Fruit fly (Drosophila melanogaster) whole organism, embryonic: Measurements from ENCODE around the gene CG4374.
A peak's percentile ranks its signal among the peaks of the same experiment; 100 is the strongest.

Experiments
- Ada2b ChIP-seq: fragments of 200-800 bp; sonication (Bioruptor generic); IDR thresholded peaks from 2 replicates; pipeline ENCODE4 v1.3.6; 2022; ENCODE audit warnings: missing biosample characterization, missing genetic modification characterization
- Bdp1 ChIP-seq: fragments of 200-800 bp; sonication (Bioruptor generic); optimal IDR thresholded peaks from 3 replicates; lab custom pipeline; 2016; ENCODE audit warnings: missing biosample characterization, missing genetic modification characterization
- CG10462 ChIP-seq: fragments of 200-800 bp; sonication (Bioruptor generic); optimal IDR thresholded peaks from 2 replicates; lab custom pipeline; 2016; ENCODE audit warnings: missing biosample characterization, missing genetic modification characterization
- CG10543 ChIP-seq: fragments of 200-800 bp; sonication (Bioruptor generic); optimal IDR thresholded peaks from 3 replicates; lab custom pipeline; 2017; ENCODE audit warnings: missing biosample characterization, mild to moderate bottlenecking, missing genetic modification characterization, moderate library complexity
- CG11504 ChIP-seq: fragments of 200-800 bp; sonication (Bioruptor generic); optimal IDR thresholded peaks from 3 replicates; lab custom pipeline; 2019; ENCODE audit warnings: missing biosample characterization, mild to moderate bottlenecking, missing genetic modification characterization, moderate library complexity
- CG1233 ChIP-seq: fragments of 200-800 bp; sonication (Bioruptor generic); optimal IDR thresholded peaks from 4 replicates; lab custom pipeline; 2018; ENCODE audit warnings: missing biosample characterization, mild to moderate bottlenecking, missing genetic modification characterization
- CG13624 ChIP-seq: fragments of 200-800 bp; sonication (Bioruptor generic); optimal IDR thresholded peaks from 2 replicates; lab custom pipeline; 2016; ENCODE audit warnings: missing biosample characterization, missing genetic modification characterization
- CG14710 ChIP-seq: fragments of 200-800 bp; sonication (Bioruptor generic); optimal IDR thresholded peaks from 3 replicates; lab custom pipeline; 2019; ENCODE audit warnings: missing biosample characterization, mild to moderate bottlenecking, missing genetic modification characterization, moderate library complexity
- CG15011 ChIP-seq: fragments of 200-800 bp; sonication (Bioruptor generic); optimal IDR thresholded peaks from 3 replicates; lab custom pipeline; 2018; ENCODE audit warnings: missing biosample characterization, mild to moderate bottlenecking, missing genetic modification characterization
- CG15601 ChIP-seq: fragments of 200-800 bp; sonication (Bioruptor generic); optimal IDR thresholded peaks from 3 replicates; lab custom pipeline; 2019; ENCODE audit warnings: missing biosample characterization, mild to moderate bottlenecking, missing genetic modification characterization, moderate library complexity
- CG17568 ChIP-seq: fragments of 200-800 bp; sonication (Bioruptor generic); optimal IDR thresholded peaks from 2 replicates; lab custom pipeline; 2018; ENCODE audit warnings: missing biosample characterization, mild to moderate bottlenecking, missing genetic modification characterization, moderate library complexity
- CG18619 ChIP-seq: fragments of 200-800 bp; sonication (Bioruptor generic); optimal IDR thresholded peaks from 3 replicates; lab custom pipeline; 2017; ENCODE audit warnings: missing biosample characterization, mild to moderate bottlenecking, missing genetic modification characterization
- CG3281 ChIP-seq: fragments of 200-800 bp; sonication (Bioruptor generic); optimal IDR thresholded peaks from 3 replicates; lab custom pipeline; 2017; ENCODE audit warnings: missing biosample characterization, mild to moderate bottlenecking, missing genetic modification characterization
- CG34376 ChIP-seq: fragments of 200-800 bp; sonication (Bioruptor generic); optimal IDR thresholded peaks from 2 replicates; lab custom pipeline; 2018; ENCODE audit warnings: missing biosample characterization, mild to moderate bottlenecking, missing genetic modification characterization
- CG3995 ChIP-seq: fragments of 200-800 bp; sonication (Bioruptor generic); optimal IDR thresholded peaks from 3 replicates; lab custom pipeline; 2016; ENCODE audit warnings: missing biosample characterization, missing genetic modification characterization
- CG42726 ChIP-seq: fragments of 200-800 bp; sonication (Bioruptor generic); IDR thresholded peaks from 2 replicates; pipeline ENCODE4 v1.3.6; 2022; ENCODE audit warnings: missing biosample characterization, missing genetic modification characterization; ENCODE audit not compliant: partially characterized antibody
- CG7271 ChIP-seq: fragments of 200-800 bp; sonication (Bioruptor generic); optimal IDR thresholded peaks from 2 replicates; lab custom pipeline; 2018; ENCODE audit warnings: missing biosample characterization, mild to moderate bottlenecking, missing genetic modification characterization, moderate library complexity
- CG7357 ChIP-seq: fragments of 200-800 bp; sonication (Bioruptor generic); IDR thresholded peaks from 3 replicates; pipeline ENCODE4 v1.3.6; 2022; ENCODE audit warnings: missing biosample characterization, missing genetic modification characterization
- CG8944 ChIP-seq: fragments of 200-800 bp; sonication (Bioruptor generic); optimal IDR thresholded peaks from 3 replicates; lab custom pipeline; 2016; ENCODE audit warnings: missing biosample characterization, missing genetic modification characterization
- CHES-1-like ChIP-seq: fragments of 200-800 bp; sonication (Bioruptor generic); optimal IDR thresholded peaks from 2 replicates; lab custom pipeline; 2016; ENCODE audit warnings: missing biosample characterization, missing genetic modification characterization
- CoRest ChIP-seq: fragments of 200-800 bp; sonication (Bioruptor generic); optimal IDR thresholded peaks from 3 replicates; lab custom pipeline; 2018; ENCODE audit warnings: missing biosample characterization, mild to moderate bottlenecking, missing genetic modification characterization, moderate library complexity
- CrebB ChIP-seq: fragments of 200-800 bp; sonication (Bioruptor generic); optimal IDR thresholded peaks from 3 replicates; lab custom pipeline; 2018; ENCODE audit warnings: missing biosample characterization, mild to moderate bottlenecking, missing genetic modification characterization
- D19A ChIP-seq: fragments of 200-800 bp; optimal IDR thresholded peaks from 3 replicates; lab custom pipeline; 2019; ENCODE audit warnings: missing biosample characterization, mild to moderate bottlenecking, missing genetic modification characterization, moderate library complexity
- Drgx ChIP-seq: fragments of 200-800 bp; sonication (Bioruptor generic); IDR thresholded peaks from 2 replicates; pipeline ENCODE4 v1.3.6; 2022; ENCODE audit warnings: missing biosample characterization, missing genetic modification characterization
- Gug ChIP-seq: fragments of 200-800 bp; sonication (Bioruptor generic); IDR thresholded peaks from 4 replicates; pipeline ENCODE4 v1.3.6; 2022; ENCODE audit warnings: missing biosample characterization, missing genetic modification characterization
- Hsf ChIP-seq: fragments of 200-800 bp; sonication (Bioruptor generic); optimal IDR thresholded peaks from 3 replicates; lab custom pipeline; 2016; ENCODE audit warnings: missing biosample characterization, missing genetic modification characterization
- Meics ChIP-seq: fragments of 200-800 bp; sonication (Bioruptor generic); optimal IDR thresholded peaks from 2 replicates; lab custom pipeline; 2017; ENCODE audit warnings: missing biosample characterization, mild to moderate bottlenecking, missing genetic modification characterization
- NC2α ChIP-seq: fragments of 200-800 bp; sonication (Bioruptor generic); optimal IDR thresholded peaks from 2 replicates; lab custom pipeline; 2016; ENCODE audit warnings: missing biosample characterization, missing genetic modification characterization
- Oli ChIP-seq: fragments of 200-800 bp; sonication (Bioruptor generic); optimal IDR thresholded peaks from 2 replicates; lab custom pipeline; 2018; ENCODE audit warnings: missing biosample characterization, mild to moderate bottlenecking, missing genetic modification characterization, moderate library complexity
- Sox100B ChIP-seq: fragments of 200-800 bp; sonication (Bioruptor generic); optimal IDR thresholded peaks from 3 replicates; lab custom pipeline; 2018; ENCODE audit warnings: missing biosample characterization, mild to moderate bottlenecking, missing genetic modification characterization
- Sry-δ ChIP-seq: fragments of 200-800 bp; sonication (Bioruptor generic); optimal IDR thresholded peaks from 2 replicates; lab custom pipeline; 2016; ENCODE audit warnings: missing biosample characterization, missing genetic modification characterization
- ase ChIP-seq: fragments of 200-800 bp; sonication (Bioruptor generic); IDR thresholded peaks from 3 replicates; pipeline ENCODE4 v1.3.6; 2022; ENCODE audit warnings: missing biosample characterization, missing genetic modification characterization
- bigmax ChIP-seq: fragments of 200-800 bp; sonication (Bioruptor generic); optimal IDR thresholded peaks from 2 replicates; lab custom pipeline; 2018; ENCODE audit warnings: missing biosample characterization, mild to moderate bottlenecking, missing genetic modification characterization
- bowl ChIP-seq: fragments of 200-800 bp; sonication (Bioruptor generic); IDR thresholded peaks from 2 replicates; pipeline ENCODE4 v1.3.6; 2022; ENCODE audit warnings: missing biosample characterization, missing genetic modification characterization
- cato ChIP-seq: fragments of 200-800 bp; sonication (Bioruptor generic); optimal IDR thresholded peaks from 2 replicates; lab custom pipeline; 2016; ENCODE audit warnings: missing biosample characterization, missing genetic modification characterization, borderline replicate concordance
- croc ChIP-seq: fragments of 200-800 bp; sonication (Bioruptor generic); conservative IDR thresholded peaks from 3 replicates; pipeline ENCODE4 v1.3.6; 2022; ENCODE audit warnings: missing biosample characterization, missing genetic modification characterization
- fru ChIP-seq: fragments of >200 bp; optimal IDR thresholded peaks from 2 replicates; lab custom pipeline; 2017
- gce ChIP-seq: fragments of 200-800 bp; sonication (Bioruptor generic); IDR thresholded peaks from 3 replicates; pipeline ENCODE4 v1.3.6; 2022; ENCODE audit warnings: missing biosample characterization, missing genetic modification characterization
- gem ChIP-seq: fragments of 200-800 bp; sonication (Bioruptor generic); optimal IDR thresholded peaks from 2 replicates; lab custom pipeline; 2019; ENCODE audit warnings: missing biosample characterization, mild to moderate bottlenecking, missing genetic modification characterization, moderate library complexity
- hbn ChIP-seq: fragments of 200-800 bp; sonication (Bioruptor generic); IDR thresholded peaks from 2 replicates; pipeline ENCODE4 v1.3.6; 2022; ENCODE audit warnings: missing biosample characterization, missing genetic modification characterization; ENCODE audit not compliant: partially characterized antibody
- klu ChIP-seq: fragments of 200-800 bp; sonication (Bioruptor generic); IDR thresholded peaks from 2 replicates; pipeline ENCODE4 v1.3.6; 2022; ENCODE audit warnings: missing biosample characterization, missing genetic modification characterization
- lov ChIP-seq, 2 experiments: fragments of 200-800 bp in 1 of 2; fragments of >200 bp in 1 of 2; sonication (Bioruptor generic) in 1 of 2; IDR thresholded peaks in 1 of 2; optimal IDR thresholded peaks in 1 of 2; 2 replicates in 1 of 2; 3 replicates in 1 of 2; pipeline versions ENCODE4 v1.3.6 to Lab custom; 2017 to 2022; ENCODE audit warnings: missing biosample characterization in 1 of 2, missing genetic modification characterization in 1 of 2
- pb ChIP-seq: fragments of 200-800 bp; sonication (Bioruptor generic); optimal IDR thresholded peaks from 3 replicates; lab custom pipeline; 2016; ENCODE audit warnings: missing biosample characterization, missing genetic modification characterization
- pros ChIP-seq: fragments of 200-800 bp; sonication (Bioruptor generic); optimal IDR thresholded peaks from 3 replicates; lab custom pipeline; 2019; ENCODE audit warnings: missing biosample characterization, mild to moderate bottlenecking, missing genetic modification characterization, moderate library complexity
- pzg ChIP-seq: fragments of 200-800 bp; sonication (Bioruptor generic); optimal IDR thresholded peaks from 3 replicates; lab custom pipeline; 2018; ENCODE audit warnings: missing biosample characterization, mild to moderate bottlenecking, missing genetic modification characterization, moderate library complexity
- slp2 ChIP-seq: fragments of 200-800 bp; sonication (Bioruptor generic); optimal IDR thresholded peaks from 2 replicates; lab custom pipeline; 2016; ENCODE audit warnings: missing biosample characterization, missing genetic modification characterization
- sna ChIP-seq: fragments of 200-800 bp; sonication (Bioruptor generic); IDR thresholded peaks from 2 replicates; pipeline ENCODE4 v1.3.6; 2022; ENCODE audit warnings: missing biosample characterization, missing genetic modification characterization; ENCODE audit not compliant: partially characterized antibody
- so ChIP-seq: fragments of 200-800 bp; sonication (Bioruptor generic); IDR thresholded peaks from 3 replicates; pipeline ENCODE4 v1.3.6; 2022; ENCODE audit warnings: missing biosample characterization, missing genetic modification characterization
- sqz ChIP-seq: fragments of 200-800 bp; sonication (Bioruptor generic); optimal IDR thresholded peaks from 3 replicates; lab custom pipeline; 2018; ENCODE audit warnings: missing biosample characterization, mild to moderate bottlenecking, missing genetic modification characterization
- ssp ChIP-seq: fragments of 200-800 bp; sonication (Bioruptor generic); IDR thresholded peaks from 2 replicates; pipeline ENCODE4 v1.3.6; 2022; ENCODE audit warnings: missing biosample characterization, missing genetic modification characterization
- zf30C ChIP-seq: fragments of 200-800 bp; sonication (Bioruptor generic); optimal IDR thresholded peaks from 3 replicates; lab custom pipeline; 2018; ENCODE audit warnings: missing biosample characterization, mild to moderate bottlenecking, missing genetic modification characterization
- zfh2 ChIP-seq: fragments of 200-800 bp; sonication (Bioruptor generic); optimal IDR thresholded peaks from 2 replicates; lab custom pipeline; 2016; ENCODE audit warnings: missing biosample characterization, missing genetic modification characterization

The CG4374 gene

dm6 chr3R:23365028-23365427 is 107.0 kb downstream of the CG4374 start (continued):
- TF ChIP-seq CG3995 (GFP tag; lab: Kevin White, UChicago) (no peak), croc (GFP tag; lab: Robert Waterston, UW) (no peak), fru (lab: Kevin White, UChicago) (no peak), cato (no peak), CG10462 (GFP tag; lab: Kevin White, UChicago) (no peak), CG34376 (no peak), CG7271 (tag; lab: Kevin White, UChicago) (no peak), CG10543 (no peak), Drgx (GFP tag; lab: Robert Waterston, UW) (peak; percentile 40; the same call in 1 of the 2 replicates), Sry-δ (GFP tag; lab: Kevin White, UChicago) (no peak), Bdp1 (GFP tag; lab: Kevin White, UChicago) (no peak), CG18619 (GFP tag; lab: Kevin White, UChicago) (no peak), CG15601 (tag; lab: Kevin White, UChicago) (no peak), Hsf (no peak), CG1233 (no peak), CG7357 (GFP tag; lab: Robert Waterston, UW) (no peak), gem (tag; lab: Kevin White, UChicago) (peak; percentile 27), CG8944 (no peak), Gug (GFP tag; lab: Robert Waterston, UW) (no peak), pros (no peak), CG15011 (GFP tag; lab: Kevin White, UChicago) (no peak), zf30C (GFP tag; lab: Kevin White, UChicago) (no peak), CG42726 (GFP tag; lab: Robert Waterston, UW) (no peak), so (GFP tag; lab: Robert Waterston, UW) (no peak), CG17568 (GFP tag; lab: Kevin White, UChicago) (no peak), lov (optimal IDR thresholded peaks at IDR 0.05; lab: Kevin White, UChicago) (no peak), lov (GFP tag; IDR thresholded peaks at IDR 0.05; lab: Robert Waterston, UW) (no peak), CrebB (tag; lab: Kevin White, UChicago) (no peak), ssp (GFP tag; lab: Robert Waterston, UW) (no peak), sqz (GFP tag; lab: Kevin White, UChicago) (no peak), sna (GFP tag; lab: Robert Waterston, UW) (no peak), hbn (GFP tag; lab: Robert Waterston, UW) (no peak), CG11504 (tag; lab: Kevin White, UChicago) (peak; percentile 20), ase (no peak), CG13624 (GFP tag; lab: Kevin White, UChicago) (no peak), Sox100B (GFP tag; lab: Kevin White, UChicago) (no peak), CHES-1-like (no peak), gce (no peak), bigmax (GFP tag; lab: Kevin White, UChicago) (no peak), NC2α (GFP tag; lab: Kevin White, UChicago) (no peak), Ada2b (GFP tag; lab: Robert Waterston, UW) (no peak), CG3281 (no peak), bowl (GFP tag; lab: Robert Waterston, UW) (no peak), CoRest (tag; lab: Kevin White, UChicago) (no peak), zfh2 (GFP tag; lab: Kevin White, UChicago) (no peak), Oli (tag; lab: Kevin White, UChicago) (peak; percentile 6), slp2 (no peak), pb (no peak), pzg (no peak), D19A (tag; lab: Kevin White, UChicago) (no peak), Meics (GFP tag; lab: Kevin White, UChicago) (no peak), klu (GFP tag; lab: Robert Waterston, UW) (no peak), CG14710 (tag; lab: Kevin White, UChicago) (no peak)
